Fruit fly (Drosophila melanogaster): ENCODE results near the gene CG9922.

CG9922 gene

dm6 chr3R:14061988-14062868 is 26.0 kb upstream of the CG9922 start (continued):
- no peak for TF ChIP-seq run (tag; optimal IDR thresholded peaks at IDR 0.05)
- peak; percentile 9 for TF ChIP-seq caup (GFP tag; optimal IDR thresholded peaks at IDR 0.05; ENCODE audit: severe bottlenecking)
- TF ChIP-seq Hr78 (GFP tag; optimal IDR thresholded peaks at IDR 0.05), result no peak
- TF ChIP-seq Hey (tag; optimal IDR thresholded peaks at IDR 0.05), result no peak
- TF ChIP-seq CG8089 (GFP tag; optimal IDR thresholded peaks at IDR 0.05), result no peak
- TF ChIP-seq odd (GFP tag; optimal IDR thresholded peaks at IDR 0.05), result peak; percentile 1
- TF ChIP-seq seq (GFP tag; IDR thresholded peaks at IDR 0.05), result no peak
- TF ChIP-seq dpn (GFP tag; optimal IDR thresholded peaks at IDR 0.05), result peak in 1 of 2 experiments; percentile 1
- TF ChIP-seq Hsf (GFP tag; optimal IDR thresholded peaks at IDR 0.05), result peak; percentile 14
- TF ChIP-seq CG3065 (GFP tag; optimal IDR thresholded peaks at IDR 0.05), result no peak
- TF ChIP-seq CG7271 (tag; optimal IDR thresholded peaks at IDR 0.05), result no peak
- no peak for TF ChIP-seq NC2α (GFP tag; optimal IDR thresholded peaks at IDR 0.05)
- no peak for TF ChIP-seq CG13123 (GFP tag; optimal IDR thresholded peaks at IDR 0.05)
- no peak for TF ChIP-seq CG14014 (GFP tag; IDR thresholded peaks at IDR 0.05)
- TF ChIP-seq cato (GFP tag; optimal IDR thresholded peaks at IDR 0.05; ENCODE audit: borderline replicate concordance), result no peak
- peak; percentile 0 for TF ChIP-seq HLH54F (GFP tag; optimal IDR thresholded peaks at IDR 0.05)
- no peak for TF ChIP-seq CG14710 (tag; optimal IDR thresholded peaks at IDR 0.05)
- TF ChIP-seq repo (GFP tag; optimal IDR thresholded peaks at IDR 0.05), result no peak
- peak in 1 of 2 experiments; percentile 96 for TF ChIP-seq Pdp1 (GFP tag; optimal IDR thresholded peaks at IDR 0.05)
- TF ChIP-seq Kr (GFP tag; optimal IDR thresholded peaks at IDR 0.05), result no peak
- TF ChIP-seq CG4424 (GFP tag; optimal IDR thresholded peaks at IDR 0.05), result peak; percentile 25
- TF ChIP-seq ftz-f1 (GFP tag; optimal IDR thresholded peaks at IDR 0.05), result peak; percentile 35
- no peak for TF ChIP-seq cg (GFP tag; optimal IDR thresholded peaks at IDR 0.05)
- no peak for TF ChIP-seq Fer2 (tag; optimal IDR thresholded peaks at IDR 0.05)
- TF ChIP-seq CG15696 (tag; optimal IDR thresholded peaks at IDR 0.05), result no peak
- no peak for TF ChIP-seq Vsx1 (GFP tag; optimal IDR thresholded peaks at IDR 0.05)
- no peak for TF ChIP-seq dimm (GFP tag; IDR thresholded peaks at IDR 0.05)
- TF ChIP-seq CG2889 (GFP tag; IDR thresholded peaks at IDR 0.05), result no peak
- no peak for TF ChIP-seq ssp (GFP tag; IDR thresholded peaks at IDR 0.05)
- TF ChIP-seq CG34224 (GFP tag; IDR thresholded peaks at IDR 0.05; ENCODE audit: partially characterized antibody), result no peak
- TF ChIP-seq CG16863 (GFP tag; optimal IDR thresholded peaks at IDR 0.05), result peak; percentile 7
- TF ChIP-seq CG30403 (GFP tag; optimal IDR thresholded peaks at IDR 0.05), result peak; percentile 45
- no peak; the same call in 2 of the 3 replicates for TF ChIP-seq croc (GFP tag; conservative IDR thresholded peaks at IDR 0.05)
- TF ChIP-seq CG13424 (tag; optimal IDR thresholded peaks at IDR 0.05), result peak; percentile 40
- no peak for TF ChIP-seq disco-r (GFP tag; optimal IDR thresholded peaks at IDR 0.05)
- TF ChIP-seq CG15514 (GFP tag; optimal IDR thresholded peaks at IDR 0.05), result peak; percentile 8
- TF ChIP-seq sd (tag; optimal IDR thresholded peaks at IDR 0.05), result no peak
- TF ChIP-seq nerfin-1 (tag; optimal IDR thresholded peaks at IDR 0.05), result no peak
- TF ChIP-seq CG3407 (GFP tag; optimal IDR thresholded peaks at IDR 0.05), result no peak
- no peak for TF ChIP-seq fu2 (GFP tag; optimal IDR thresholded peaks at IDR 0.05)
- TF ChIP-seq cas (GFP tag; IDR thresholded peaks at IDR 0.05), result no peak
- peak; percentile 19 for TF ChIP-seq CG9727 (GFP tag; optimal IDR thresholded peaks at IDR 0.05)
- TF ChIP-seq ab (GFP tag; optimal IDR thresholded peaks at IDR 0.05), result no peak
- no peak for TF ChIP-seq CG10959 (GFP tag; IDR thresholded peaks at IDR 0.05)
- no peak for TF ChIP-seq CG15011 (GFP tag; optimal IDR thresholded peaks at IDR 0.05)
- TF ChIP-seq sens (GFP tag), result peak; percentile 85
- no peak for TF ChIP-seq CG1832 (GFP tag; optimal IDR thresholded peaks at IDR 0.05)
- peak; percentile 52 for TF ChIP-seq Oli (tag; optimal IDR thresholded peaks at IDR 0.05)
- no peak for TF ChIP-seq da (GFP tag; optimal IDR thresholded peaks at IDR 0.05)
